Fruit fly (Drosophila melanogaster) whole organism, prepupa: ENCODE results near the gene wit.
A peak's percentile ranks its signal among the peaks of the same experiment; 100 is the strongest.

Experiments
- CG10669 ChIP-seq: fragments of 200-800 bp; sonication (Bioruptor generic); optimal IDR thresholded peaks from 3 replicates; lab custom pipeline; 2018; ENCODE audit warnings: missing biosample characterization, mild to moderate bottlenecking, missing genetic modification characterization, moderate library complexity
- CG11762 ChIP-seq: fragments of 200-800 bp; sonication (Bioruptor generic); optimal IDR thresholded peaks from 3 replicates; lab custom pipeline; 2016; ENCODE audit warnings: missing biosample characterization, missing genetic modification characterization; ENCODE audit not compliant: insufficient read depth
- CG15336 ChIP-seq: fragments of 200-800 bp; sonication (Bioruptor generic); IDR thresholded peaks from 2 replicates; pipeline ENCODE4 v1.3.6; 2022; ENCODE audit warnings: missing biosample characterization, missing genetic modification characterization
- CG1621 ChIP-seq: fragments of 200-800 bp; sonication (Bioruptor generic); optimal IDR thresholded peaks from 3 replicates; lab custom pipeline; 2018; ENCODE audit warnings: missing biosample characterization, mild to moderate bottlenecking, missing genetic modification characterization
- CG3032 ChIP-seq: fragments of 200-800 bp; optimal IDR thresholded peaks from 2 replicates; lab custom pipeline; 2019; ENCODE audit warnings: missing biosample characterization, mild to moderate bottlenecking, missing genetic modification characterization, moderate library complexity
- CG31627 ChIP-seq: fragments of 200-800 bp; sonication (Bioruptor generic); optimal IDR thresholded peaks from 3 replicates; lab custom pipeline; 2016; ENCODE audit warnings: missing biosample characterization, missing genetic modification characterization
- CG32006 ChIP-seq: fragments of 200-800 bp; sonication (Bioruptor generic); optimal IDR thresholded peaks from 3 replicates; lab custom pipeline; 2017; ENCODE audit warnings: missing biosample characterization, mild to moderate bottlenecking, missing genetic modification characterization
- CG34406 ChIP-seq: fragments of 200-800 bp; sonication (Bioruptor generic); optimal IDR thresholded peaks from 3 replicates; lab custom pipeline; 2016; ENCODE audit warnings: missing biosample characterization, missing genetic modification characterization
- CG4318 ChIP-seq: fragments of 200-800 bp; sonication (Bioruptor generic); optimal IDR thresholded peaks from 3 replicates; lab custom pipeline; 2017; ENCODE audit warnings: missing biosample characterization, mild to moderate bottlenecking, missing genetic modification characterization
- CG6276 ChIP-seq: fragments of 200-800 bp; sonication (Bioruptor generic); optimal IDR thresholded peaks from 2 replicates; lab custom pipeline; 2017; ENCODE audit warnings: missing biosample characterization, mild to moderate bottlenecking, missing genetic modification characterization
- CG6808 ChIP-seq: fragments of 200-800 bp; sonication (Bioruptor generic); optimal IDR thresholded peaks from 3 replicates; lab custom pipeline; 2017; ENCODE audit warnings: missing biosample characterization, missing genetic modification characterization, mild to moderate bottlenecking, moderate library complexity, missing genetic modification reagents
- CG6854 ChIP-seq: fragments of 200-800 bp; sonication (Bioruptor generic); optimal IDR thresholded peaks from 2 replicates; lab custom pipeline; 2017; ENCODE audit warnings: missing biosample characterization, mild to moderate bottlenecking, missing genetic modification characterization
- CG7368 ChIP-seq: fragments of 200-800 bp; sonication (Bioruptor generic); optimal IDR thresholded peaks from 3 replicates; lab custom pipeline; 2016; ENCODE audit warnings: missing biosample characterization, missing genetic modification characterization
- CG8319 ChIP-seq: fragments of 200-800 bp; sonication (Bioruptor generic); optimal IDR thresholded peaks from 3 replicates; lab custom pipeline; 2016; ENCODE audit warnings: missing biosample characterization, missing genetic modification characterization
- CG8632 ChIP-seq: fragments of 200-800 bp; sonication (Bioruptor generic); optimal IDR thresholded peaks from 3 replicates; lab custom pipeline; 2016; ENCODE audit warnings: missing biosample characterization, missing genetic modification characterization
- CG9139 ChIP-seq: fragments of 200-800 bp; sonication (Bioruptor generic); optimal IDR thresholded peaks from 3 replicates; lab custom pipeline; 2017; ENCODE audit warnings: missing biosample characterization, mild to moderate bottlenecking, missing genetic modification characterization
- Eip93F ChIP-seq: fragments of 200-800 bp; sonication (Bioruptor generic); optimal IDR thresholded peaks from 2 replicates; lab custom pipeline; 2016; ENCODE audit warnings: missing biosample characterization, mild to moderate bottlenecking, missing genetic modification characterization
- Ets21C ChIP-seq: fragments of 200-800 bp; sonication (Bioruptor generic); optimal IDR thresholded peaks from 3 replicates; lab custom pipeline; 2016; ENCODE audit warnings: missing biosample characterization, missing genetic modification characterization
- Ets96B ChIP-seq: fragments of 200-800 bp; optimal IDR thresholded peaks from 2 replicates; lab custom pipeline; 2019; ENCODE audit warnings: missing biosample characterization, mild to moderate bottlenecking, missing genetic modification characterization, moderate library complexity
- Hr39 ChIP-seq: fragments of 200-800 bp; sonication (Bioruptor generic); optimal IDR thresholded peaks from 2 replicates; lab custom pipeline; 2016; ENCODE audit warnings: missing biosample characterization, missing genetic modification characterization
- Lpt ChIP-seq: fragments of 200-800 bp; sonication (Bioruptor generic); optimal IDR thresholded peaks from 3 replicates; lab custom pipeline; 2016; ENCODE audit warnings: missing biosample characterization, missing genetic modification characterization
- OdsH ChIP-seq: fragments of 200-800 bp; sonication (Bioruptor generic); optimal IDR thresholded peaks from 3 replicates; lab custom pipeline; 2016; ENCODE audit warnings: missing biosample characterization, missing genetic modification characterization
- Sox14 ChIP-seq: fragments of 200-800 bp; sonication (Bioruptor generic); optimal IDR thresholded peaks from 3 replicates; lab custom pipeline; 2016; ENCODE audit warnings: missing biosample characterization, missing genetic modification characterization
- achi ChIP-seq: fragments of 200-800 bp; sonication (Bioruptor generic); optimal IDR thresholded peaks from 3 replicates; lab custom pipeline; 2016; ENCODE audit warnings: missing biosample characterization, missing genetic modification characterization
- acj6 ChIP-seq: fragments of 200-800 bp; sonication (Bioruptor generic); optimal IDR thresholded peaks from 3 replicates; lab custom pipeline; 2016; ENCODE audit warnings: missing biosample characterization, missing genetic modification characterization
- cyc ChIP-seq: fragments of 200-800 bp; sonication (Bioruptor generic); optimal IDR thresholded peaks from 3 replicates; lab custom pipeline; 2016; ENCODE audit warnings: missing biosample characterization, missing genetic modification characterization
- dac ChIP-seq: fragments of 200-800 bp; sonication (Bioruptor generic); optimal IDR thresholded peaks from 2 replicates; lab custom pipeline; 2017; ENCODE audit warnings: missing biosample characterization, mild to moderate bottlenecking, missing genetic modification characterization
- dsx ChIP-seq: fragments of 200-800 bp; optimal IDR thresholded peaks from 3 replicates; lab custom pipeline; 2019; ENCODE audit warnings: missing biosample characterization, mild to moderate bottlenecking, missing genetic modification characterization, moderate library complexity; ENCODE audit not compliant: poor library complexity, severe bottlenecking
- eg ChIP-seq: fragments of 200-800 bp; sonication (Bioruptor generic); IDR thresholded peaks from 3 replicates; pipeline ENCODE4 v1.3.6; 2022; ENCODE audit warnings: missing biosample characterization, missing genetic modification characterization
- esn ChIP-seq: fragments of 200-800 bp; sonication (Bioruptor generic); optimal IDR thresholded peaks from 2 replicates; lab custom pipeline; 2016; ENCODE audit warnings: missing biosample characterization, mild to moderate bottlenecking, missing genetic modification characterization, moderate library complexity
- fd59A ChIP-seq: fragments of 200-800 bp; sonication (Bioruptor generic); optimal IDR thresholded peaks from 2 replicates; lab custom pipeline; 2017; ENCODE audit warnings: missing biosample characterization, mild to moderate bottlenecking, missing genetic modification characterization, missing genetic modification reagents
- fkh ChIP-seq: fragments of 200-800 bp; sonication (Bioruptor generic); optimal IDR thresholded peaks from 3 replicates; lab custom pipeline; 2017; ENCODE audit warnings: missing biosample characterization, mild to moderate bottlenecking, missing genetic modification characterization, moderate library complexity
- lz ChIP-seq: fragments of 200-800 bp; sonication (Bioruptor generic); optimal IDR thresholded peaks from 3 replicates; lab custom pipeline; 2016; ENCODE audit warnings: missing biosample characterization, missing genetic modification characterization
- net ChIP-seq: fragments of 200-800 bp; sonication (Bioruptor generic); optimal IDR thresholded peaks from 3 replicates; lab custom pipeline; 2016; ENCODE audit warnings: missing biosample characterization, missing genetic modification characterization
- pdm3 ChIP-seq: fragments of 200-800 bp; sonication (Bioruptor generic); optimal IDR thresholded peaks from 3 replicates; lab custom pipeline; 2016; ENCODE audit warnings: missing biosample characterization, missing genetic modification characterization
- ss ChIP-seq, 2 experiments: fragments of 200-800 bp; sonication (Bioruptor generic); optimal IDR thresholded peaks; 2 replicates in 1 of 2; 3 replicates in 1 of 2; lab custom pipeline; 2017 to 2018; ENCODE audit warnings: mild to moderate bottlenecking in 2 of 2, missing biosample characterization in 2 of 2, missing genetic modification characterization in 2 of 2, moderate library complexity in 1 of 2
- topi ChIP-seq: fragments of 200-800 bp; sonication (Bioruptor generic); optimal IDR thresholded peaks from 3 replicates; lab custom pipeline; 2016; ENCODE audit warnings: missing biosample characterization, missing genetic modification characterization

wit gene

DNA sequence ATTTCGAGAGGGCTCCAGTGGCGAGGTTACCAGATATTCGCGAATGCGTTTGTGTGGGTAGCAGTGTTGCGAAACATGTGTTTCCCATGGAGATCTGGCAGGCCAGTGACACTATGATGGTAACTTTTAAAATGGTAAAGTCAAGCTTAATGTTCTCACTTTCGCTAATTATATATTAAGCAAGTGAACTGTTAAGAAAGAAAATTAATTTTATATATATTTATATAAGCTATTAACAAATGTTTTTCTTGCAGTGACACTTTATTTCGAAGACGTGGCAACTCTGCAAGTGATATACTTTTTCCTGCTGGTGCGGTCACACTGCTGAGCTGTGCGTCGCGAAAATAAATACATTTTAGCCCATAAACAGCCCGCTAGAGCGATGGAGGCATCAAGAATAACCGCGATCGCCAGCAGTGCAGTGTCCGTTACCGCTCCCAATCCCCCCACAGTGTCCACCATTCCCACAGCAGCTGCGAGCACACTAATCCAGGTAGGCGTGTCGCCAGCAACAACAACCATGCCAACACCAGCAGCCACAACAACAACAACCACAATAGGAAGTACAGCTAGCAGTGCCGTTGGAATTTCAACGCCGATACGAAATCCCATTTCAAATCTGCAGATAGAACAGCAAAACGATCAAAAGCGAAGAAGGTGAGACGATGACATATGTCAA is 31.1 kb downstream of the wit start, which contains the start of the genes CG11593 and Rcd5 (continued):
- TF ChIP-seq CG8632 (GFP tag; lab: Kevin White, UChicago), result peak; percentile 24
- peak; percentile 77 for TF ChIP-seq CG8319 (GFP tag; lab: Kevin White, UChicago)
- TF ChIP-seq fkh (GFP tag; lab: Kevin White, UChicago), result no peak
- TF ChIP-seq CG7368 (GFP tag; lab: Kevin White, UChicago), result no peak

DNA sequence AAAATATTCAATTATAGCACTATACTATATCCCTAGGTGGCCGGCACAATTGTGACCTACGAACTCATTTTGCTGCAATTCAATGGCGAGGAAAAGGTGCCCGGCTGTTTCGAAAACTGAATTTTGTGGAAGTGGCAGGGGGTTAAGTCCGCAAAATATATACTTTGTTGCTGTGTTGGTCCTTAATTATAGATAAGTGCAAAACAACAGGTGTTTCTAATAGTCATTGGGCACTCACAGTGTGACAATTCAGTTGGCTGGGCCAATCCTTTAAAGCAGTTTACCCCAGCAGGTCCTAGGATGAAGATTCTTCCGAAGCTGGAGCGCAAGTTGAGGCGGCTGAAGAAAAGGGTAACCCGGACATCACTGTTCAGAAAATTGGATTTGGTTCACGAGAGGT is 36.0 kb downstream of the wit start, which contains the start of gene Gr64f:
TSS of gene Gr64f (plus strand) at position 301 of the 400 bp plus-strand sequence.
- TF ChIP-seq Hr39 (GFP tag; lab: Kevin White, UChicago) (no peak), CG8319 (GFP tag; lab: Kevin White, UChicago) (no peak), CG9139 (no peak), CG31627 (GFP tag; lab: Kevin White, UChicago) (no peak), CG6854 (GFP tag; lab: Kevin White, UChicago) (no peak), esn (GFP tag; lab: Kevin White, UChicago) (no peak), ss (GFP tag; optimal IDR thresholded peaks at IDR 0.05; lab: Kevin White, UChicago) (no peak), CG15336 (no peak), CG11762 (GFP tag; lab: Kevin White, UChicago) (no peak), dsx (no peak), CG10669 (GFP tag; lab: Kevin White, UChicago) (no peak), Ets96B (tag; lab: Kevin White, UChicago) (no peak)

DNA sequence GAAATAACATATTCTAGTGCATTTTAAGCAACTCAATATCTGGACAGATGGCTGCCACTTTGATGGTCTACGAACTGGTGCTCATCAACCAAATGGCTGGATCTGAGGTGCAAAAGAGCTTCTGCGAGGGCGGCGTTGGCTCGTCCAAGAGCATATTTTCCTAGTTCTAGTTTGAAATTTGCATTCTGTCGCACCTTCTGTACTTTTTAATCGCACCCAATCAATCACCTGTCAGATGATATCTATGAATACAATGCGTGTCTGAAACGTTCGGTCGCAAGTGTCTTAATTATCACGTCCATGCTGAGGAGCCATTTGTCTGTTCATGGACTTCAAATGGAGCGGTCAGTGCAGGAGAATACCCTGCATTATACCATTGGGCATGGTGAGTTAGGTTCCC is 39.8 kb downstream of the wit start, which contains the start of the genes Gr64d and Gr64e:
TSS of gene Gr64d (plus strand) at position 301 of the 400 bp plus-strand sequence.
TSS of gene Gr64e (plus strand) at position 380 of the 400 bp plus-strand sequence.
- no peak for TF ChIP-seq CG6276 (GFP tag; lab: Kevin White, UChicago)

DNA sequence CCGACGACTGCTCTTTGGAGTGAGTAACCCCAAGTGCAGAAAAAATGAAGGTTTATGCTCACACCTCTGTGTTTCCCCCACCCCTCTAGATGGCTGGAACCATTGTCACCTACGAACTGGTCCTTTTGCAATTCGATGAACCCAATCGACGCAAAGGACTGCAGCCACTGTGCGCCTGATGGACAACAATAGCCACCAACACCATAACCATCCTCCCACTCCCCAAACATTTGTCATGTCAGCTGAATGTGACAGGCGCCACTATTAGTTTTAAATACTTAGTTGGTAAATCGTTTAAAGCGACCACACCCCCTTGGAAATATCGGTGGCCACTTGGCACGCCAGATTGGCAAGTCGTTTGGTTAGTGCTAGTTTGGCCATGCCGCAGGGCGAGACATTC is 43.2 kb downstream of the wit start, which contains the start of the genes Gr64b and Gr64c:
TSS of gene Gr64b (plus strand) at position 301 of the 400 bp plus-strand sequence.
TSS of gene Gr64c (plus strand) at position 301 of the 400 bp plus-strand sequence.
- TF ChIP-seq CG6808 (GFP tag; lab: Kevin White, UChicago) (no peak), OdsH (GFP tag; lab: Kevin White, UChicago) (no peak), Eip93F (GFP tag; lab: Kevin White, UChicago) (no peak), CG1621 (tag; lab: Kevin White, UChicago) (no peak), Sox14 (no peak), CG34406 (no peak), Ets96B (tag; lab: Kevin White, UChicago) (no peak), topi (no peak), CG32006 (GFP tag; lab: Kevin White, UChicago) (no peak), CG4318 (GFP tag; lab: Kevin White, UChicago) (no peak), ss (GFP tag; optimal IDR thresholded peaks at IDR 0.05; lab: Kevin White, UChicago) (no peak), cyc (no peak), CG7368 (GFP tag; lab: Kevin White, UChicago) (no peak), achi (GFP tag; lab: Kevin White, UChicago) (no peak), acj6 (GFP tag; lab: Kevin White, UChicago) (no peak), esn (GFP tag; lab: Kevin White, UChicago) (no peak), dac (GFP tag; lab: Kevin White, UChicago) (no peak), fd59A (GFP tag; lab: Kevin White, UChicago) (no peak), lz (no peak)

DNA sequence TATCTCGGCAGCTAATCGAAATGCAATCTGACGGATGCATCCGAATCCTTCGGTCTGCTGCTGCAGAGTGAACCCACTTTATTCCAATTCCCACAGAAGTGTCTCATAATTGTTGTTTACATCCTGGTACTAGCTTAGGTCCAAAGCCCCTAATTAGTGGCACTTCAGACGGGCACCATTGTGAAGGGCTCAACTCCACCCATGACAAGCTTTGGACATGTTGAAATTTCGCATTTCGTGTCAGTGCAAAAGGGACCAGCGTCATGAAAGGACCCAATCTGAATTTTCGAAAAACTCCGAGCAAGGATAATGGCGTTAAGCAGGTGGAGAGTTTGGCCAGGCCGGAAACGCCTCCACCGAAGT is 45.0 kb downstream of the wit start, which contains the start of gene Gr64a:
TSS of gene Gr64a (plus strand) at position 264 of the 363 bp plus-strand sequence.
- no peak for TF ChIP-seq CG6854 (GFP tag; lab: Kevin White, UChicago)
- TF ChIP-seq CG6276 (GFP tag; lab: Kevin White, UChicago), result no peak
- no peak for TF ChIP-seq CG3032 (tag; lab: Kevin White, UChicago)
- TF ChIP-seq cyc, result no peak
- no peak for TF ChIP-seq CG6808 (GFP tag; lab: Kevin White, UChicago)
- TF ChIP-seq Ets21C, result no peak
- no peak for TF ChIP-seq net (GFP tag; lab: Kevin White, UChicago)
- TF ChIP-seq dsx, result no peak
- no peak for TF ChIP-seq pdm3 (GFP tag; lab: Kevin White, UChicago)
- no peak for TF ChIP-seq acj6 (GFP tag; lab: Kevin White, UChicago)
- TF ChIP-seq Lpt (GFP tag; lab: Kevin White, UChicago), result no peak
- TF ChIP-seq CG10669 (GFP tag; lab: Kevin White, UChicago), result no peak
- no peak for TF ChIP-seq eg
- TF ChIP-seq, all 60 proteins: peak for 0
